Worm (Caenorhabditis elegans) whole organism, L3 larva: ENCODE measurements around the gene K11D12.13.

ENCODE experiments used
- R02D3.7 ChIP-seq: fragments of 150-350 bp; optimal IDR thresholded peaks from 2 replicates; lab custom pipeline; 2014; ENCODE audit warnings: missing biosample characterization, missing genetic modification characterization
- ZK546.5 ChIP-seq: sonication (generic microtip); optimal IDR thresholded peaks from 2 replicates; lab custom pipeline; 2017; ENCODE audit warnings: missing biosample characterization, missing genetic modification characterization
- aly-2 ChIP-seq: fragments of 150-350 bp; optimal IDR thresholded peaks from 2 replicates; lab custom pipeline; 2014; ENCODE audit warnings: missing biosample characterization, missing genetic modification characterization
- ama-1 ChIP-seq: fragments of 150-350 bp; optimal IDR thresholded peaks from 2 replicates; lab custom pipeline; 2018
- ceh-28 ChIP-seq: fragments of 150-350 bp; optimal IDR thresholded peaks from 2 replicates; lab custom pipeline; 2014; ENCODE audit warnings: missing biosample characterization, missing genetic modification reagents, missing genetic modification characterization
- ceh-82 ChIP-seq: fragments of 150-350 bp; optimal IDR thresholded peaks from 2 replicates; lab custom pipeline; 2014; ENCODE audit warnings: missing biosample characterization, missing genetic modification characterization
- ceh-9 ChIP-seq: sonication (generic microtip); optimal IDR thresholded peaks from 2 replicates; lab custom pipeline; 2018; ENCODE audit warnings: missing biosample characterization, missing genetic modification characterization
- daf-12 ChIP-seq: fragments of 150-350 bp; optimal IDR thresholded peaks from 2 replicates; lab custom pipeline; 2014; ENCODE audit warnings: missing biosample characterization, missing genetic modification reagents, missing genetic modification characterization
- egl-27 ChIP-seq: sonication (generic microtip); optimal IDR thresholded peaks from 4 replicates; lab custom pipeline; 2017; ENCODE audit warnings: missing biosample characterization, missing genetic modification reagents, missing genetic modification characterization
- egl-5 ChIP-seq: fragments of 150-350 bp; optimal IDR thresholded peaks from 2 replicates; lab custom pipeline; 2017; ENCODE audit warnings: missing biosample characterization, missing genetic modification reagents, missing genetic modification characterization, inconsistent platforms
- elt-1 ChIP-seq: fragments of 150-350 bp; optimal IDR thresholded peaks from 2 replicates; lab custom pipeline; 2014; ENCODE audit warnings: missing biosample characterization, missing genetic modification characterization
- elt-2 ChIP-seq: sonication (generic microtip); optimal IDR thresholded peaks from 2 replicates; lab custom pipeline; 2016; ENCODE audit warnings: missing genetic modification reagents, mild to moderate bottlenecking, missing genetic modification characterization, missing compliant biosample characterization
- elt-3 ChIP-seq, 3 experiments: fragments of 150-350 bp in 1 of 3; sonication (generic microtip) in 2 of 3; optimal IDR thresholded peaks; 2 replicates in 2 of 3; 4 replicates in 1 of 3; lab custom pipeline; 2014 to 2017; ENCODE audit warnings: missing biosample characterization in 3 of 3, missing genetic modification characterization in 3 of 3
- fkh-2 ChIP-seq: fragments of 150-350 bp; optimal IDR thresholded peaks from 2 replicates; lab custom pipeline; 2014; ENCODE audit warnings: missing biosample characterization, missing genetic modification reagents, missing genetic modification characterization
- hmg-11 ChIP-seq: sonication (generic microtip); optimal IDR thresholded peaks from 2 replicates; lab custom pipeline; 2016; ENCODE audit warnings: missing genetic modification characterization, missing compliant biosample characterization
- jun-1 ChIP-seq: fragments of 150-350 bp; optimal IDR thresholded peaks from 2 replicates; lab custom pipeline; 2014; ENCODE audit warnings: missing biosample characterization, missing genetic modification reagents, missing genetic modification characterization
- lin-15B ChIP-seq: fragments of 150-350 bp; optimal IDR thresholded peaks from 2 replicates; lab custom pipeline; 2014; ENCODE audit warnings: missing biosample characterization, missing genetic modification characterization
- lin-39 ChIP-seq: fragments of 150-350 bp; optimal IDR thresholded peaks from 2 replicates; lab custom pipeline; 2018; ENCODE audit warnings: missing biosample characterization, missing genetic modification reagents, missing genetic modification characterization
- lsy-12 ChIP-seq: sonication (generic microtip); optimal IDR thresholded peaks from 2 replicates; lab custom pipeline; 2016; ENCODE audit warnings: mild to moderate bottlenecking, missing genetic modification characterization, missing compliant biosample characterization
- mdl-1 ChIP-seq: fragments of 150-350 bp; optimal IDR thresholded peaks from 2 replicates; lab custom pipeline; 2014; ENCODE audit warnings: missing biosample characterization, missing genetic modification characterization
- mml-1 ChIP-seq: fragments of 150-350 bp; sonication (generic microtip); optimal IDR thresholded peaks from 3 replicates; lab custom pipeline; 2014; ENCODE audit warnings: missing biosample characterization, missing genetic modification characterization
- nhr-11 ChIP-seq: fragments of 150-350 bp; optimal IDR thresholded peaks from 2 replicates; lab custom pipeline; 2014; ENCODE audit warnings: missing biosample characterization, missing genetic modification characterization
- nhr-12 ChIP-seq: fragments of 150-350 bp; optimal IDR thresholded peaks from 2 replicates; lab custom pipeline; 2014; ENCODE audit warnings: missing biosample characterization, missing genetic modification characterization
- nhr-23 ChIP-seq: fragments of 150-350 bp; optimal IDR thresholded peaks from 2 replicates; lab custom pipeline; 2014; ENCODE audit warnings: missing biosample characterization, missing genetic modification reagents, missing genetic modification characterization
- nhr-237 ChIP-seq: fragments of 150-350 bp; optimal IDR thresholded peaks from 2 replicates; lab custom pipeline; 2014; ENCODE audit warnings: missing biosample characterization, missing genetic modification characterization
- nhr-25 ChIP-seq: sonication (generic microtip); optimal IDR thresholded peaks from 2 replicates; lab custom pipeline; 2017; ENCODE audit warnings: missing biosample characterization, missing genetic modification characterization
- nhr-28 ChIP-seq: fragments of 150-350 bp; optimal IDR thresholded peaks from 2 replicates; lab custom pipeline; 2014; ENCODE audit warnings: missing biosample characterization, missing genetic modification characterization
- nhr-43 ChIP-seq: sonication (generic microtip); optimal IDR thresholded peaks from 2 replicates; lab custom pipeline; 2016; ENCODE audit warnings: mild to moderate bottlenecking, missing genetic modification characterization, missing compliant biosample characterization; ENCODE audit not compliant: poor library complexity, severe bottlenecking
- nhr-67 ChIP-seq: fragments of 150-350 bp; optimal IDR thresholded peaks from 2 replicates; lab custom pipeline; 2014; ENCODE audit warnings: missing biosample characterization, missing genetic modification characterization
- nhr-76 ChIP-seq: fragments of 150-350 bp; sonication (generic microtip); optimal IDR thresholded peaks from 5 replicates; lab custom pipeline; 2014; ENCODE audit warnings: missing biosample characterization, missing genetic modification characterization
- nhr-77 ChIP-seq: fragments of 150-350 bp; optimal IDR thresholded peaks from 2 replicates; lab custom pipeline; 2014; ENCODE audit warnings: missing biosample characterization, missing genetic modification characterization
- pha-4 ChIP-seq: fragments of 150-350 bp; optimal IDR thresholded peaks from 2 replicates; lab custom pipeline; 2014; ENCODE audit warnings: missing biosample characterization, missing genetic modification reagents, missing genetic modification characterization
- pqm-1 ChIP-seq: fragments of 150-350 bp; optimal IDR thresholded peaks from 2 replicates; lab custom pipeline; 2017; ENCODE audit warnings: missing biosample characterization, missing genetic modification characterization, inconsistent platforms
- sea-2 ChIP-seq: fragments of 150-350 bp; sonication (generic microtip); optimal IDR thresholded peaks from 4 replicates; lab custom pipeline; 2014; ENCODE audit warnings: missing biosample characterization, missing genetic modification reagents, missing genetic modification characterization
- skn-1 ChIP-seq: fragments of 150-350 bp; optimal IDR thresholded peaks from 2 replicates; lab custom pipeline; 2014; ENCODE audit warnings: missing biosample characterization, missing genetic modification characterization
- snpc-4 ChIP-seq: fragments of 150-350 bp; optimal IDR thresholded peaks from 2 replicates; lab custom pipeline; 2014; ENCODE audit warnings: missing biosample characterization, missing genetic modification characterization
- tbx-2 ChIP-seq: sonication (generic microtip); optimal IDR thresholded peaks from 2 replicates; lab custom pipeline; 2016; ENCODE audit warnings: mild to moderate bottlenecking, missing genetic modification characterization, missing compliant biosample characterization
- unc-39 ChIP-seq: sonication (generic microtip); optimal IDR thresholded peaks from 4 replicates; lab custom pipeline; 2017; ENCODE audit warnings: missing biosample characterization, missing genetic modification characterization
- unc-62 ChIP-seq: fragments of 150-350 bp; sonication (generic microtip); optimal IDR thresholded peaks from 4 replicates; lab custom pipeline; 2014; ENCODE audit warnings: missing biosample characterization, missing genetic modification reagents, missing genetic modification characterization
- zag-1 ChIP-seq: fragments of 150-350 bp; optimal IDR thresholded peaks from 2 replicates; lab custom pipeline; 2014; ENCODE audit warnings: missing biosample characterization, missing genetic modification characterization
- ztf-11 ChIP-seq: fragments of 150-350 bp; optimal IDR thresholded peaks from 2 replicates; lab custom pipeline; 2014; ENCODE audit warnings: missing biosample characterization, missing genetic modification characterization
- ztf-4 ChIP-seq: fragments of 150-350 bp; optimal IDR thresholded peaks from 2 replicates; lab custom pipeline; 2014; ENCODE audit warnings: missing biosample characterization, missing genetic modification characterization

K11D12.13 gene

ce11 chrV:5050073-5050599, 16.9 kb downstream of the K11D12.13 start:
- TF ChIP-seq elt-3 (tag; optimal IDR thresholded peaks at IDR 0.05; lab: Kevin White, UChicago): no peak
- no peak for TF ChIP-seq fkh-2 (tag; lab: Kevin White, UChicago)
- TF ChIP-seq ceh-28 (tag; lab: Kevin White, UChicago): no peak
- no peak for TF ChIP-seq egl-27
- TF ChIP-seq ZK546.5 (tag; lab: Kevin White, UChicago): no peak
- TF ChIP-seq pqm-1 (tag; lab: Kevin White, UChicago): no peak
- no peak for TF ChIP-seq daf-12 (tag; lab: Kevin White, UChicago)
- no peak for TF ChIP-seq ceh-82 (tag; lab: Kevin White, UChicago)
- TF ChIP-seq mdl-1 (tag; lab: Kevin White, UChicago): no peak
- TF ChIP-seq ceh-9 (tag; lab: Kevin White, UChicago): no peak
- TF ChIP-seq nhr-77: no peak
- no peak for TF ChIP-seq lsy-12 (tag; lab: Kevin White, UChicago)

- TF ChIP-seq sea-2 (GFP tag; lab: Kevin White, UChicago) (no peak), mml-1 (tag; lab: Kevin White, UChicago) (no peak), ztf-11 (tag; lab: Kevin White, UChicago) (no peak), nhr-76 (tag; lab: Kevin White, UChicago) (no peak), pqm-1 (tag; lab: Kevin White, UChicago) (no peak), nhr-25 (tag; lab: Kevin White, UChicago) (no peak), nhr-43 (tag; lab: Kevin White, UChicago) (no peak), nhr-23 (tag; lab: Kevin White, UChicago) (no peak), ztf-4 (no peak), tbx-2 (no peak)
- TF ChIP-seq, all 47 proteins: peak for 0
Observed at ce11 chrV:5052233-5052632, 19.0 kb downstream of the K11D12.13 start, which contains the start of gene K11D12.12. Gene K11D12.12 (plus strand): TSS chrV:5052261.

ce11 chrV:5053335-5053734, 20.1 kb downstream of the K11D12.13 start, which contains the start of gene cwp-4:
Gene cwp-4 (plus strand): TSS chrV:5053635.
- no peak for TF ChIP-seq lin-39 (tag; lab: Kevin White, UChicago)
- TF ChIP-seq nhr-11 (tag; lab: Kevin White, UChicago): no peak
- no peak for TF ChIP-seq nhr-77
- TF ChIP-seq nhr-28 (tag; lab: Kevin White, UChicago): no peak

- no peak for TF ChIP-seq nhr-76 (tag; lab: Kevin White, UChicago)
- peak; percentile 16 for TF ChIP-seq pqm-1 (tag; lab: Kevin White, UChicago)
- no peak for TF ChIP-seq daf-12 (tag; lab: Kevin White, UChicago)
- TF ChIP-seq nhr-67 (tag; lab: Kevin White, UChicago): no peak
- no peak for TF ChIP-seq mml-1 (tag; lab: Kevin White, UChicago)
- no peak for TF ChIP-seq unc-62 (GFP tag; lab: Kevin White, UChicago)
- TF ChIP-seq lsy-12 (tag; lab: Kevin White, UChicago): peak; percentile 5
- peak; percentile 48 for TF ChIP-seq nhr-23 (tag; lab: Kevin White, UChicago)
- TF ChIP-seq nhr-43 (tag; lab: Kevin White, UChicago): peak; percentile 36
- no peak for TF ChIP-seq elt-3 (tag; optimal IDR thresholded peaks at IDR 0.05; lab: Kevin White, UChicago)
- TF ChIP-seq nhr-12 (tag; lab: Kevin White, UChicago): no peak
- peak; percentile 26 for TF ChIP-seq ama-1 (lab: Kevin White, UChicago)
- no peak for TF ChIP-seq R02D3.7 (tag; lab: Kevin White, UChicago)
- TF ChIP-seq ceh-28 (tag; lab: Kevin White, UChicago): peak; percentile 37
- TF ChIP-seq egl-27: peak; percentile 83
- no peak for TF ChIP-seq ztf-4
- TF ChIP-seq pha-4 (tag; lab: Kevin White, UChicago): peak; percentile 69
- peak; percentile 38 for TF ChIP-seq jun-1 (tag; lab: Kevin White, UChicago)
- TF ChIP-seq skn-1 (tag; lab: Kevin White, UChicago): no peak
- TF ChIP-seq nhr-237 (tag; lab: Kevin White, UChicago): no peak
- peak; percentile 25 for TF ChIP-seq snpc-4 (tag; lab: Kevin White, UChicago)
- no peak for TF ChIP-seq zag-1
- TF ChIP-seq nhr-28 (tag; lab: Kevin White, UChicago): no peak
- TF ChIP-seq ceh-82 (tag; lab: Kevin White, UChicago): no peak
- TF ChIP-seq elt-1 (tag; lab: Kevin White, UChicago): no peak
- peak; percentile 54 for TF ChIP-seq elt-2
- peak; percentile 89 for TF ChIP-seq hmg-11 (tag; lab: Kevin White, UChicago)
- TF ChIP-seq egl-5: no peak
- TF ChIP-seq nhr-25 (tag; lab: Kevin White, UChicago): peak; percentile 39
- TF ChIP-seq ztf-11 (tag; lab: Kevin White, UChicago): no peak
- no peak for TF ChIP-seq unc-39 (tag; lab: Kevin White, UChicago)
- peak; percentile 68 for TF ChIP-seq lin-39 (tag; lab: Kevin White, UChicago)
- no peak for TF ChIP-seq sea-2 (GFP tag; lab: Kevin White, UChicago)
- TF ChIP-seq ceh-9 (tag; lab: Kevin White, UChicago): no peak
- TF ChIP-seq mdl-1 (tag; lab: Kevin White, UChicago): peak; percentile 30
- peak; percentile 44 for TF ChIP-seq lin-15B (tag; lab: Kevin White, UChicago)
- TF ChIP-seq nhr-11 (tag; lab: Kevin White, UChicago): peak; percentile 66
- no peak for TF ChIP-seq nhr-77
- no peak for TF ChIP-seq tbx-2
- no peak for TF ChIP-seq aly-2 (tag; lab: Kevin White, UChicago)
- no peak for TF ChIP-seq ZK546.5 (tag; lab: Kevin White, UChicago)
Observed at ce11 chrV:5064761-5065421, 31.7 kb downstream of the K11D12.13 start, which contains the start of gene mlk-1. Gene mlk-1 (minus strand): TSS chrV:5064811.
